Fruit fly (Drosophila melanogaster): ENCODE measurements around the gene betaTub97EF.

The betaTub97EF gene

DNA sequence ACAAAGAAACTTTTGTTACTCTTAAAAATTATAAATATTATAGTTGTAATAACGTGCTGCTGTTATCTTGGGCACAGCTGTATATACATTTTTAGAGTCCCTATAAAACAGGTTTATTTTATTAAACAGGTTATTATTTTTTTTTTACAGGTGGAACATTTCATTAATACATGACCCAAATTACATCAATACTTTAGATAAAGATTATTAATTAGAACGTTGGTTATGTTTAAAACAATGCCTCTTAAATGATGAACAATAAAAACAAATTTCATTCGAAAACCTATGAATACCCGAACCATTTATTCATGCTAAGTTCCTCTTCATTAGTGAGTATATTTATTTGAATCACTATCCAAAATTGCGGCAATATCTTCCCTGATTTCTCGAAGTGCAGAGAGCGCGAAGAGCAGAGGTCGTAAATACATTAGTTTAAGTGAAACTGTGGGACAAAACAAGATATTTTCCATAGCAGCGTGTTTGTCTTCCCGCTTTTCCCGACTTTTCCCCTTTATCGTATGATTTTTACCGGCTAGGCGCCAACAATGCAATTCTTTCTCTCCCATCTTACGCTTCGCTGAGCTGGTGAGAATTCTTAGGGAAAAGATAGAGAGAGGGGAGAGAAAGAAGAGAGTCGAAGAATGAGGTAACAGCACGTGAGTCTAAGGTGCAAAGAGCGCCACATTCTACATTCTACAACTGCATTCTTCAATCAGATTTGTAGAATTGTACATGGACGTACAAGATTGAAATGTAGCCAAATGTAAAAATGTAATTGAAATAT, 655 bp upstream of the betaTub97EF start (continued):
- TF ChIP-seq CG15479 (GFP tag; optimal IDR thresholded peaks at IDR 0.05) (no peak), grau (tag; optimal IDR thresholded peaks at IDR 0.05) (peak; percentile 41), Oli (tag; optimal IDR thresholded peaks at IDR 0.05) (peak; percentile 27), Side (GFP tag; optimal IDR thresholded peaks at IDR 0.05) (peak; percentile 6), C15 (GFP tag; IDR thresholded peaks at IDR 0.05) (no peak), CG6791 (GFP tag; IDR thresholded peaks at IDR 0.05; ENCODE audit: partially characterized antibody) (no peak), Dp (GFP tag; optimal IDR thresholded peaks at IDR 0.05) (no peak), CG17361 (GFP tag; IDR thresholded peaks at IDR 0.05) (peak; percentile 82), CG8089 (GFP tag; optimal IDR thresholded peaks at IDR 0.05) (no peak), CG9727 (GFP tag; optimal IDR thresholded peaks at IDR 0.05) (peak; percentile 53), insv (GFP tag; optimal IDR thresholded peaks at IDR 0.05) (no peak), CG17328 (GFP tag; IDR thresholded peaks at IDR 0.05) (no peak), CG17802 (tag; optimal IDR thresholded peaks at IDR 0.05) (no peak), CG18011 (GFP tag; optimal IDR thresholded peaks at IDR 0.05) (no peak), Hey (tag; optimal IDR thresholded peaks at IDR 0.05) (no peak), CG12769 (tag; optimal IDR thresholded peaks at IDR 0.05) (peak; percentile 98), CG11085 (GFP tag; IDR thresholded peaks at IDR 0.05) (peak; percentile 55), Vsx1 (GFP tag; optimal IDR thresholded peaks at IDR 0.05) (no peak), CG9932 (GFP tag; IDR thresholded peaks at IDR 0.05) (peak; percentile 69), stc (GFP tag; IDR thresholded peaks at IDR 0.05) (0 out of 2 replicates have a peak, but pooled peaks have one; percentile 6), Oaz (GFP tag; IDR thresholded peaks at IDR 0.05) (no peak; the same call in 1 of the 2 replicates), ken (GFP tag; IDR thresholded peaks at IDR 0.05) (peak; percentile 59; the same call in 1 of the 3 replicates), pfk (GFP tag; optimal IDR thresholded peaks at IDR 0.05) (no peak), z (GFP tag; IDR thresholded peaks at IDR 0.05) (no peak), Dip3 (GFP tag; optimal IDR thresholded peaks at IDR 0.05) (peak; percentile 20), Sox100B (GFP tag; optimal IDR thresholded peaks at IDR 0.05) (peak; percentile 48), BEAF-32 (GFP tag; optimal IDR thresholded peaks at IDR 0.05) (no peak), CG5180 (GFP tag; optimal IDR thresholded peaks at IDR 0.05) (no peak), Bgb (GFP tag; IDR thresholded peaks at IDR 0.05; ENCODE audit: partially characterized antibody) (peak; percentile 34; the same call in 1 of the 2 replicates), Asciz (GFP tag; optimal IDR thresholded peaks at IDR 0.05) (no peak), Ada2b (GFP tag; IDR thresholded peaks at IDR 0.05) (no peak; the same call in 1 of the 2 replicates), trh (GFP tag; optimal IDR thresholded peaks at IDR 0.05) (no peak), CG4404 (GFP tag; IDR thresholded peaks at IDR 0.05) (no peak), ara (GFP tag; IDR thresholded peaks at IDR 0.05) (peak; percentile 67), Sry-δ (GFP tag; optimal IDR thresholded peaks at IDR 0.05) (no peak), ttk (GFP tag; IDR thresholded peaks at IDR 0.05) (no peak), CG9609 (GFP tag; optimal IDR thresholded peaks at IDR 0.05) (no peak), CHES-1-like (GFP tag; optimal IDR thresholded peaks at IDR 0.05) (peak; percentile 35), CG31388 (GFP tag; optimal IDR thresholded peaks at IDR 0.05) (no peak), NC2β (GFP tag; optimal IDR thresholded peaks at IDR 0.05) (no peak), pita (GFP tag; optimal IDR thresholded peaks at IDR 0.05) (no peak), B-H1 (GFP tag; IDR thresholded peaks at IDR 0.05) (peak; percentile 39; the same call in 2 of the 3 replicates), Dip2 (GFP tag; IDR thresholded peaks at IDR 0.05) (no peak), pan (optimal IDR thresholded peaks at IDR 0.05) (no peak), pan (GFP tag; optimal IDR thresholded peaks at IDR 0.05 in 1 of 2, IDR thresholded peaks at IDR 0.05 in 1 of 2) (peak in 1 of 2 experiments; percentile 67), mam (GFP tag; optimal IDR thresholded peaks at IDR 0.05) (peak; percentile 56), cato (GFP tag; optimal IDR thresholded peaks at IDR 0.05; ENCODE audit: borderline replicate concordance) (peak; percentile 38), p53 (GFP tag; optimal IDR thresholded peaks at IDR 0.05) (no peak), Fer3 (tag; optimal IDR thresholded peaks at IDR 0.05) (no peak), Optix (GFP tag; IDR thresholded peaks at IDR 0.05) (no peak)
